Worm (Caenorhabditis elegans) whole organism, L2 larva: ENCODE results near the gene acds-10.

ENCODE experiments used
- C34F6.9 ChIP-seq: fragments of 150-350 bp; optimal IDR thresholded peaks from 2 replicates; lab custom pipeline; 2014; ENCODE audit warnings: missing biosample characterization, missing genetic modification characterization
- F13H6.1 ChIP-seq: sonication (generic microtip); optimal IDR thresholded peaks from 2 replicates; lab custom pipeline; 2016; ENCODE audit warnings: missing genetic modification characterization, missing compliant biosample characterization
- R02D3.7 ChIP-seq: fragments of 150-350 bp; optimal IDR thresholded peaks from 2 replicates; lab custom pipeline; 2014; ENCODE audit warnings: missing biosample characterization, missing genetic modification characterization
- ZK546.5 ChIP-seq: sonication (generic microtip); optimal IDR thresholded peaks from 2 replicates; lab custom pipeline; 2017; ENCODE audit warnings: missing biosample characterization, missing genetic modification characterization
- ama-1 ChIP-seq: fragments of 150-350 bp; optimal IDR thresholded peaks from 2 replicates; lab custom pipeline; 2018; ENCODE audit warnings: inconsistent platforms
- ceh-16 ChIP-seq: fragments of 150-350 bp; optimal IDR thresholded peaks from 2 replicates; lab custom pipeline; 2014; ENCODE audit warnings: missing biosample characterization, missing genetic modification characterization
- crh-2 ChIP-seq: sonication (generic microtip); optimal IDR thresholded peaks from 2 replicates; lab custom pipeline; 2017; ENCODE audit warnings: missing biosample characterization, missing genetic modification characterization
- egl-27 ChIP-seq: sonication (generic microtip); optimal IDR thresholded peaks from 3 replicates; lab custom pipeline; 2017; ENCODE audit warnings: missing biosample characterization, missing genetic modification reagents, missing genetic modification characterization
- elt-1 ChIP-seq: fragments of 150-350 bp; optimal IDR thresholded peaks from 2 replicates; lab custom pipeline; 2014; ENCODE audit warnings: missing biosample characterization, missing genetic modification characterization
- elt-3 ChIP-seq: sonication (generic microtip); optimal IDR thresholded peaks from 2 replicates; lab custom pipeline; 2017; ENCODE audit warnings: missing biosample characterization, missing genetic modification characterization
- fos-1 ChIP-seq: fragments of 150-350 bp; optimal IDR thresholded peaks from 2 replicates; lab custom pipeline; 2014; ENCODE audit warnings: missing biosample characterization, missing genetic modification characterization
- gmeb-1 ChIP-seq: fragments of 150-350 bp; optimal IDR thresholded peaks from 2 replicates; lab custom pipeline; 2014; ENCODE audit warnings: missing biosample characterization, missing genetic modification characterization
- lin-11 ChIP-seq: fragments of 150-350 bp; sonication (generic microtip); optimal IDR thresholded peaks from 2 replicates; lab custom pipeline; 2014; ENCODE audit warnings: missing biosample characterization, missing genetic modification characterization, inconsistent platforms, mixed read lengths
- lin-13 ChIP-seq: fragments of 150-350 bp; optimal IDR thresholded peaks from 2 replicates; lab custom pipeline; 2014; ENCODE audit warnings: missing biosample characterization, missing genetic modification reagents, missing genetic modification characterization
- lin-39 ChIP-seq: fragments of 150-350 bp; optimal IDR thresholded peaks from 2 replicates; lab custom pipeline; 2014; ENCODE audit warnings: missing biosample characterization, missing genetic modification reagents, missing genetic modification characterization
- lsy-2 ChIP-seq, 2 experiments: fragments of 150-350 bp in 1 of 2; sonication (generic microtip) in 1 of 2; optimal IDR thresholded peaks; 2 replicates each; lab custom pipeline; 2014 to 2017; ENCODE audit warnings: missing biosample characterization in 2 of 2, missing genetic modification characterization in 2 of 2
- mab-5 ChIP-seq: fragments of 150-350 bp; optimal IDR thresholded peaks from 2 replicates; lab custom pipeline; 2014; ENCODE audit warnings: missing biosample characterization, missing genetic modification characterization
- mdl-1 ChIP-seq, 2 experiments: fragments of 150-350 bp in 1 of 2; sonication (generic microtip) in 1 of 2; optimal IDR thresholded peaks; 2 replicates each; lab custom pipeline; 2017; ENCODE audit warnings: missing biosample characterization in 2 of 2, missing genetic modification characterization in 2 of 2
- nhr-10 ChIP-seq: sonication (generic microtip); optimal IDR thresholded peaks from 2 replicates; lab custom pipeline; 2017; ENCODE audit warnings: missing biosample characterization, missing genetic modification characterization
- nhr-12 ChIP-seq: fragments of 150-350 bp; optimal IDR thresholded peaks from 2 replicates; lab custom pipeline; 2014; ENCODE audit warnings: missing biosample characterization, missing genetic modification characterization
- nhr-129 ChIP-seq: fragments of 150-350 bp; optimal IDR thresholded peaks from 2 replicates; lab custom pipeline; 2014; ENCODE audit warnings: missing biosample characterization, missing genetic modification characterization
- nhr-21 ChIP-seq: fragments of 150-350 bp; optimal IDR thresholded peaks from 2 replicates; lab custom pipeline; 2014; ENCODE audit warnings: missing biosample characterization, missing genetic modification characterization
- nhr-23 ChIP-seq: fragments of 150-350 bp; optimal IDR thresholded peaks from 2 replicates; lab custom pipeline; 2014; ENCODE audit warnings: missing biosample characterization, missing genetic modification reagents, missing genetic modification characterization
- nhr-237 ChIP-seq: fragments of 150-350 bp; optimal IDR thresholded peaks from 2 replicates; lab custom pipeline; 2014; ENCODE audit warnings: missing biosample characterization, missing genetic modification characterization
- nhr-6 ChIP-seq: fragments of 150-350 bp; optimal IDR thresholded peaks from 2 replicates; lab custom pipeline; 2014; ENCODE audit warnings: missing biosample characterization, missing genetic modification characterization
- nhr-77 ChIP-seq: fragments of 150-350 bp; optimal IDR thresholded peaks from 2 replicates; lab custom pipeline; 2014; ENCODE audit warnings: missing biosample characterization, missing genetic modification characterization
- peb-1 ChIP-seq: fragments of 150-350 bp; optimal IDR thresholded peaks from 2 replicates; lab custom pipeline; 2014; ENCODE audit warnings: missing biosample characterization, missing genetic modification characterization
- sem-4 ChIP-seq: fragments of 150-350 bp; optimal IDR thresholded peaks from 2 replicates; lab custom pipeline; 2014; ENCODE audit warnings: missing biosample characterization, missing genetic modification reagents, missing genetic modification characterization
- skn-1 ChIP-seq: sonication (generic microtip); optimal IDR thresholded peaks from 2 replicates; lab custom pipeline; 2017; ENCODE audit warnings: missing biosample characterization, missing genetic modification characterization
- sma-3 ChIP-seq: sonication (generic microtip); optimal IDR thresholded peaks from 2 replicates; lab custom pipeline; 2016; ENCODE audit warnings: missing genetic modification reagents, missing genetic modification characterization, missing compliant biosample characterization
- sma-9 ChIP-seq, 2 experiments: fragments of 150-350 bp in 1 of 2; sonication (generic microtip) in 1 of 2; optimal IDR thresholded peaks; 2 replicates each; lab custom pipeline; 2014 to 2016; ENCODE audit warnings: missing genetic modification characterization in 2 of 2, mild to moderate bottlenecking in 1 of 2, missing biosample characterization in 1 of 2, missing compliant biosample characterization in 1 of 2, missing genetic modification reagents in 1 of 2, moderate library complexity in 1 of 2
- unc-62 ChIP-seq: fragments of 150-350 bp; optimal IDR thresholded peaks from 2 replicates; lab custom pipeline; 2014; ENCODE audit warnings: missing biosample characterization, missing genetic modification reagents, missing genetic modification characterization
- ztf-1 ChIP-seq: fragments of 200-800 bp; sonication (Bioruptor generic); conservative IDR thresholded peaks from 2 replicates; pipeline ENCODE4 v1.3.6; 2022; ENCODE audit warnings: missing genetic modification characterization, missing compliant biosample characterization
- ztf-11 ChIP-seq: sonication (generic microtip); optimal IDR thresholded peaks from 2 replicates; lab custom pipeline; 2017; ENCODE audit warnings: missing biosample characterization, missing genetic modification characterization
- ztf-4 ChIP-seq: fragments of 150-350 bp; optimal IDR thresholded peaks from 2 replicates; lab custom pipeline; 2014; ENCODE audit warnings: missing biosample characterization, missing genetic modification characterization

acds-10 gene

DNA sequence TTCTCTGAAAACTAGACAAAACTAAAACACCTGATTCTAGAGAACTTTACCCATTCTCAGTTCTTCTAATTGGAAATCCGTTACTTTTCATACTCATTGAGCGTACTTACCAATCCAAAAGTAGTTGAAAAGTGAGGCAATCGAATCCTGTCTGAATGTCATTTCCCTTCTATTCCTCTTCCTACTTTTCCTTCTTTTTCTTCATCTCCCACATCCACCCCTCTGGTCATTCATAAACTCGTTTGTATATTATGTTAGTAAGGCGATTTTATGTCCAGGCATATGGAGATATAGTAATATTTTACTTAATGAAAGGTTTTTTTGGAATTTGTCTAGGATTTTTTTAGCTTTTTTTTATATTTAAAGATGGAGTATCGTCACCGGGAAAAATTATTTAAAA, 39.3 kb upstream of the acds-10 start:
- no peak for TF ChIP-seq lin-39 (tag; lab: Kevin White, UChicago)
- no peak for TF ChIP-seq ztf-11 (tag; lab: Kevin White, UChicago)
- TF ChIP-seq elt-3: no peak
- no peak for TF ChIP-seq skn-1 (tag; lab: Kevin White, UChicago)
- TF ChIP-seq nhr-10: no peak
- no peak for TF ChIP-seq C34F6.9 (tag; lab: Kevin White, UChicago)
- TF ChIP-seq mdl-1 (tag; optimal IDR thresholded peaks at IDR 0.05; lab: Kevin White, UChicago): no peak
- no peak for TF ChIP-seq nhr-23
- TF ChIP-seq nhr-129 (tag; lab: Kevin White, UChicago): no peak
- TF ChIP-seq R02D3.7 (tag; lab: Kevin White, UChicago): no peak
- no peak for TF ChIP-seq nhr-6 (tag; lab: Kevin White, UChicago)
- TF ChIP-seq ztf-1 (GFP tag; lab: Robert Waterston, UW): no peak
- TF ChIP-seq peb-1: no peak
- no peak for TF ChIP-seq F13H6.1 (tag; lab: Kevin White, UChicago)
- TF ChIP-seq sem-4 (tag; lab: Kevin White, UChicago): no peak
- TF ChIP-seq sma-9 (GFP tag; optimal IDR thresholded peaks at IDR 0.05; lab: Kevin White, UChicago): no peak
- no peak for TF ChIP-seq sma-9 (tag; optimal IDR thresholded peaks at IDR 0.05; lab: Kevin White, UChicago)
- TF ChIP-seq lin-13 (GFP tag; lab: Kevin White, UChicago): no peak
- no peak for TF ChIP-seq mab-5
- no peak for TF ChIP-seq lin-11

DNA sequence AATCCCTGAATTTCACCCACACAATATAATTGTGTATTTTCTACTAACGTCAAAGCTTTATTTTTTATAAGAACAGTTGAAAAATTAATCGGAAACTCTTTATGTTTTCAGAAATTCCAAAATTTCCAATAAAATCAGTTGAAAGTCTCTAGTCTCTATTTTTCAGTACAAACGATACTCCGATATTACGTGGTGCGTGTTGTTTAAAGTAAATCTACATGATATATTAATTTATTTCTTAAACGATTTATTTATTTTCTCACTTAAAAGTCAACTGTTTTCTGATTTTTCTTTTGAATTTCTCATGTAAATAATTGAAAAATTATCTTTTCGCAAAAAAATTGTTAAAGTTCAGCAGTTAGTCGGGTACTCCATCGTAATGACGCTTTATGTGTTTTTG, 35.4 kb upstream of the acds-10 start:
- TF ChIP-seq sma-3 (GFP tag; lab: Kevin White, UChicago) (no peak), ztf-4 (tag; lab: Kevin White, UChicago) (no peak), lsy-2 (tag; optimal IDR thresholded peaks at IDR 0.05; lab: Kevin White, UChicago) (peak in 1 of 2 experiments; percentile 9), elt-1 (tag; lab: Kevin White, UChicago) (no peak), egl-27 (tag; lab: Kevin White, UChicago) (no peak), unc-62 (GFP tag; lab: Kevin White, UChicago) (no peak), C34F6.9 (tag; lab: Kevin White, UChicago) (peak; percentile 17), ztf-11 (tag; lab: Kevin White, UChicago) (no peak), gmeb-1 (no peak), sma-9 (GFP tag; optimal IDR thresholded peaks at IDR 0.05; lab: Kevin White, UChicago) (no peak), sma-9 (tag; optimal IDR thresholded peaks at IDR 0.05; lab: Kevin White, UChicago) (no peak), mab-5 (no peak)

ce11 chrV:5712652-5713051, 35.0 kb upstream of the acds-10 start, which contains the start of gene gcst-1:
Gene gcst-1, plus strand, starts transcription at chrV:5712928.
- TF ChIP-seq mdl-1 (tag; optimal IDR thresholded peaks at IDR 0.05; lab: Kevin White, UChicago) (peak in 1 of 2 experiments; percentile 12), fos-1 (tag; lab: Kevin White, UChicago) (peak; percentile 78), sma-9 (GFP tag; optimal IDR thresholded peaks at IDR 0.05; lab: Kevin White, UChicago) (peak; percentile 50), sma-9 (tag; optimal IDR thresholded peaks at IDR 0.05; lab: Kevin White, UChicago) (no peak), elt-1 (tag; lab: Kevin White, UChicago) (no peak), crh-2 (tag; lab: Kevin White, UChicago) (peak; percentile 18), gmeb-1 (no peak), egl-27 (tag; lab: Kevin White, UChicago) (no peak), ama-1 (no peak), skn-1 (tag; lab: Kevin White, UChicago) (no peak), nhr-237 (tag; lab: Kevin White, UChicago) (no peak)

ce11 chrV:5713510-5713909, 34.1 kb upstream of the acds-10 start:
- no peak for TF ChIP-seq nhr-77
- no peak for TF ChIP-seq nhr-12
- no peak for TF ChIP-seq lin-11
- no peak for TF ChIP-seq sem-4 (tag; lab: Kevin White, UChicago)
- TF ChIP-seq unc-62 (GFP tag; lab: Kevin White, UChicago): no peak
- TF ChIP-seq lin-13 (GFP tag; lab: Kevin White, UChicago): no peak
- no peak for TF ChIP-seq sma-9 (GFP tag; optimal IDR thresholded peaks at IDR 0.05; lab: Kevin White, UChicago)
- TF ChIP-seq sma-9 (tag; optimal IDR thresholded peaks at IDR 0.05; lab: Kevin White, UChicago): no peak
- TF ChIP-seq ZK546.5 (tag; lab: Kevin White, UChicago): no peak
- no peak for TF ChIP-seq nhr-129 (tag; lab: Kevin White, UChicago)
- no peak for TF ChIP-seq ztf-11 (tag; lab: Kevin White, UChicago)

DNA sequence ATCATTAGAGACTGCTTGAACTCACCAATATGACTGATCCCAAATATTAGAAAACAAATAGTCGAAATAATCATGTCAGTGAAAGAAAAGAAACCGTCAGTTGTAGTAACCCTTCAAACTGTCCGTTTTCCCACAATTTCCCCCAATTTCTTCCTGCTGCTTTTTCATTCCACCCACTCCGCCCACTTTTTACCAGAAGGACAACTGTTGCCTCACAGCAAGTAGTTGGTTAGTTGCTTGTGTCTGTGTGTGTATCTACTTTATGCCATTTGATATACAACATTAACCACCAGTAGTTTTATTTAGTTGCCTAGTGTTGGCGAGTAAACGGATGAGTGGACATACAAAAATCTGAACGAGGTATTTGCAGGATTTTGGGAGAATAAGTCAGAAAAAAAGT, 31.1 kb upstream of the acds-10 start, which contains the start of gene K09H11.9:
TSS of gene K09H11.9 (minus strand) at position 101 of the 400 bp plus-strand sequence.
- TF ChIP-seq lin-39 (tag; lab: Kevin White, UChicago) (no peak), sma-9 (GFP tag; optimal IDR thresholded peaks at IDR 0.05; lab: Kevin White, UChicago) (no peak), sma-9 (tag; optimal IDR thresholded peaks at IDR 0.05; lab: Kevin White, UChicago) (no peak), ztf-11 (tag; lab: Kevin White, UChicago) (no peak), C34F6.9 (tag; lab: Kevin White, UChicago) (no peak), elt-1 (tag; lab: Kevin White, UChicago) (no peak), nhr-129 (tag; lab: Kevin White, UChicago) (no peak), nhr-23 (no peak), mab-5 (no peak), nhr-21 (tag; lab: Kevin White, UChicago) (no peak), elt-3 (no peak), peb-1 (no peak), ceh-16 (tag; lab: Kevin White, UChicago) (no peak), unc-62 (GFP tag; lab: Kevin White, UChicago) (no peak), sma-3 (GFP tag; lab: Kevin White, UChicago) (no peak), gmeb-1 (no peak)
